Worm (Caenorhabditis elegans): Measurements from ENCODE around the gene nipa-1.

Gene nipa-1

DNA sequence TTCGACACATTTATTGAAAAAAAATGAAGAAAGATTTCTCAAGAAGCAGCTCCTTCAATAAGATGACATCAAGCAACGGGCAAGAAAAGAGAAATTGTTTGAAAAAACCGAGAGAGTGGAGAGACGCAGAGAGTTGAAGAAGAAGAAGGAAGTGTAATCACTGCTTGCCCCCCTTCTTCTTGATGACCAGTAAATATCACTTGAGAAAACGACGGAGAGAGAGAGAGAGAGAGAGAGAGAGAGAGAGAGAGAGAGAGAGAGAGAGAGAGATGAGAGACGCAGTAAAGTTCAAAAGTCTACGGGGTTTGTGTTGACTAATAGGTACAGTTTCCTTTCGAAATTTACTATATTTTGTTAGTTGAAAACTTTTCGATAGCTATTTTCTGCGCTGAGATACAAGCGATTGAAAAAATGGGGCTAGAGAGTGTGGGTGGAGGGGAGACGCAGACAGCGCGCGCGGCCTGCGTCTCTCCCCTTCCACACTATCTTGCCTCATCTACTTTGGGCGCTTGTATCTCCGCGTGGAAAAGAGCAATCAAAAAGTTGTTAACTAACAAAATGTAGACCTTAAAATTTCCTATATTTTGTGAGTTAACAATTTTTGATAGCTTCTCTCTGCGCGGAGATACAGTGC is 60.9 kb downstream of the nipa-1 start:
- TF ChIP-seq snpc-4 (tag; optimal IDR thresholded peaks at IDR 0.05), result peak; percentile 44
- TF ChIP-seq lin-39 (tag; optimal IDR thresholded peaks at IDR 0.05), result no peak
- TF ChIP-seq nhr-76 (tag; optimal IDR thresholded peaks at IDR 0.05), result no peak
- peak; percentile 85 for TF ChIP-seq nhr-77 (tag; optimal IDR thresholded peaks at IDR 0.05)
- no peak for TF ChIP-seq nhr-237 (tag; optimal IDR thresholded peaks at IDR 0.05)
- no peak for TF ChIP-seq ztf-11 (tag; optimal IDR thresholded peaks at IDR 0.05)
- TF ChIP-seq snu-23 (GFP tag; optimal IDR thresholded peaks at IDR 0.05), result peak; percentile 58
- TF ChIP-seq ceh-90 (tag; optimal IDR thresholded peaks at IDR 0.05), result no peak
- no peak for TF ChIP-seq egl-27 (tag; optimal IDR thresholded peaks at IDR 0.05)
- TF ChIP-seq aly-2 (tag; optimal IDR thresholded peaks at IDR 0.05), result no peak
- TF ChIP-seq lin-35 (GFP tag; optimal IDR thresholded peaks at IDR 0.05), result peak; percentile 41 to 57
- TF ChIP-seq mdl-1 (tag; optimal IDR thresholded peaks at IDR 0.05), result no peak
- TF ChIP-seq nhr-47 (tag; optimal IDR thresholded peaks at IDR 0.05), result peak; percentile 55
- TF ChIP-seq sox-4 (tag; optimal IDR thresholded peaks at IDR 0.05), result no peak
- no peak for TF ChIP-seq ceh-8 (GFP tag; optimal IDR thresholded peaks at IDR 0.05)
- TF ChIP-seq fkh-10 (GFP tag; optimal IDR thresholded peaks at IDR 0.05), result peak; percentile 17
- peak; percentile 41 for TF ChIP-seq lin-13 (GFP tag; optimal IDR thresholded peaks at IDR 0.05)
- TF ChIP-seq Y116A8C.19 (tag; optimal IDR thresholded peaks at IDR 0.05; ENCODE audit: borderline replicate concordance), result no peak
- TF ChIP-seq ces-1 (GFP tag; optimal IDR thresholded peaks at IDR 0.05), result no peak
- TF ChIP-seq isw-1 (GFP tag; IDR thresholded peaks at IDR 0.05), result no peak
- no peak for TF ChIP-seq ets-5 (GFP tag; IDR thresholded peaks at IDR 0.05)
- TF ChIP-seq grh-1 (GFP tag; IDR thresholded peaks at IDR 0.05), result no peak
- TF ChIP-seq nhr-71 (tag; optimal IDR thresholded peaks at IDR 0.05), result peak; percentile 82
- TF ChIP-seq sup-37 (GFP tag; optimal IDR thresholded peaks at IDR 0.05), result peak; percentile 58
- TF ChIP-seq zip-4 (GFP tag; optimal IDR thresholded peaks at IDR 0.05), result no peak
- TF ChIP-seq C04F5.9 (tag; optimal IDR thresholded peaks at IDR 0.05), result no peak
- TF ChIP-seq ztf-4 (tag; optimal IDR thresholded peaks at IDR 0.05), result no peak
- no peak for TF ChIP-seq alr-1 (tag; optimal IDR thresholded peaks at IDR 0.05; ENCODE audit: borderline replicate concordance)
- TF ChIP-seq ceh-82 (tag; optimal IDR thresholded peaks at IDR 0.05), result peak in 2 of 3 experiments; percentile 10 to 32
- no peak for TF ChIP-seq nhr-12 (tag; optimal IDR thresholded peaks at IDR 0.05)
- TF ChIP-seq nhr-11 (tag; optimal IDR thresholded peaks at IDR 0.05), result peak; percentile 20
- TF ChIP-seq nhr-85 (tag), result peak; percentile 82
- TF ChIP-seq blmp-1 (tag; optimal IDR thresholded peaks at IDR 0.05), result peak; percentile 51
- TF ChIP-seq hpl-2 (GFP tag; optimal IDR thresholded peaks at IDR 0.05), result no peak
- TF ChIP-seq lir-3 (tag; optimal IDR thresholded peaks at IDR 0.05; ENCODE audit: poor library complexity), result no peak
- TF ChIP-seq efl-1 (optimal IDR thresholded peaks at IDR 0.05), result peak; percentile 47 to 68
- peak; percentile 32 to 95 for TF ChIP-seq efl-1 (GFP tag; optimal IDR thresholded peaks at IDR 0.05 in 1 of 2)
- no peak for TF ChIP-seq dsc-1 (tag; optimal IDR thresholded peaks at IDR 0.05)
- TF ChIP-seq ceh-88 (GFP tag; IDR thresholded peaks at IDR 0.05), result no peak
- TF ChIP-seq F16B12.6 (tag; optimal IDR thresholded peaks at IDR 0.05), result no peak
- TF ChIP-seq skn-1 (tag; optimal IDR thresholded peaks at IDR 0.05), result peak; percentile 30
- TF ChIP-seq elt-3 (tag; optimal IDR thresholded peaks at IDR 0.05), result peak in 2 of 6 experiments; percentile 18 to 34
- TF ChIP-seq zag-1 (tag; optimal IDR thresholded peaks at IDR 0.05), result no peak
- no peak for TF ChIP-seq hlh-4 (tag; optimal IDR thresholded peaks at IDR 0.05)
- peak; percentile 34 for TF ChIP-seq vab-15 (tag; optimal IDR thresholded peaks at IDR 0.05)
- peak; percentile 14 for TF ChIP-seq unc-130 (tag; optimal IDR thresholded peaks at IDR 0.05)
- TF ChIP-seq tbx-2 (tag; optimal IDR thresholded peaks at IDR 0.05), result peak; percentile 57
- peak; percentile 33 for TF ChIP-seq xbp-1 (tag; optimal IDR thresholded peaks at IDR 0.05)
- peak; percentile 16 for TF ChIP-seq pax-3 (tag; optimal IDR thresholded peaks at IDR 0.05)
- TF ChIP-seq lin-14 (GFP tag; optimal IDR thresholded peaks at IDR 0.05), result peak; percentile 88
- TF ChIP-seq fkh-4 (tag; optimal IDR thresholded peaks at IDR 0.05; ENCODE audit: borderline replicate concordance), result no peak
- no peak for TF ChIP-seq ceh-63 (GFP tag; optimal IDR thresholded peaks at IDR 0.05)
- TF ChIP-seq egl-13 (tag; optimal IDR thresholded peaks at IDR 0.05), result no peak

Data from whole organism, L1 larva.